Worm (Caenorhabditis elegans) whole organism, L2 larva: ENCODE measurements around the gene clec-232.
A peak's percentile ranks its signal among the peaks of the same experiment; 100 is the strongest.

ENCODE experiments used
- C34F6.9 ChIP-seq: fragments of 150-350 bp; optimal IDR thresholded peaks from 2 replicates; lab custom pipeline; 2014; ENCODE audit warnings: missing biosample characterization, missing genetic modification characterization
- R02D3.7 ChIP-seq: fragments of 150-350 bp; optimal IDR thresholded peaks from 2 replicates; lab custom pipeline; 2014; ENCODE audit warnings: missing biosample characterization, missing genetic modification characterization
- Y55F3AM.14 ChIP-seq: fragments of 200-800 bp; sonication (Bioruptor generic); optimal IDR thresholded peaks from 2 replicates; lab custom pipeline; 2018; ENCODE audit warnings: mild to moderate bottlenecking, missing genetic modification characterization, missing compliant biosample characterization
- ZK546.5 ChIP-seq: sonication (generic microtip); optimal IDR thresholded peaks from 2 replicates; lab custom pipeline; 2017; ENCODE audit warnings: missing biosample characterization, missing genetic modification characterization
- alr-1 ChIP-seq: fragments of 150-350 bp; optimal IDR thresholded peaks from 2 replicates; lab custom pipeline; 2014; ENCODE audit warnings: missing biosample characterization, missing genetic modification characterization
- aly-2 ChIP-seq: fragments of 150-350 bp; optimal IDR thresholded peaks from 2 replicates; lab custom pipeline; 2014; ENCODE audit warnings: missing biosample characterization, missing genetic modification characterization
- ama-1 ChIP-seq: fragments of 150-350 bp; optimal IDR thresholded peaks from 2 replicates; lab custom pipeline; 2018; ENCODE audit warnings: inconsistent platforms
- ceh-16 ChIP-seq: fragments of 150-350 bp; optimal IDR thresholded peaks from 2 replicates; lab custom pipeline; 2014; ENCODE audit warnings: missing biosample characterization, missing genetic modification characterization
- egl-27 ChIP-seq: sonication (generic microtip); optimal IDR thresholded peaks from 3 replicates; lab custom pipeline; 2017; ENCODE audit warnings: missing biosample characterization, missing genetic modification reagents, missing genetic modification characterization
- elt-1 ChIP-seq: fragments of 150-350 bp; optimal IDR thresholded peaks from 2 replicates; lab custom pipeline; 2014; ENCODE audit warnings: missing biosample characterization, missing genetic modification characterization
- elt-3 ChIP-seq: sonication (generic microtip); optimal IDR thresholded peaks from 2 replicates; lab custom pipeline; 2017; ENCODE audit warnings: missing biosample characterization, missing genetic modification characterization
- fos-1 ChIP-seq: fragments of 150-350 bp; optimal IDR thresholded peaks from 2 replicates; lab custom pipeline; 2014; ENCODE audit warnings: missing biosample characterization, missing genetic modification characterization
- lin-13 ChIP-seq: fragments of 150-350 bp; optimal IDR thresholded peaks from 2 replicates; lab custom pipeline; 2014; ENCODE audit warnings: missing biosample characterization, missing genetic modification reagents, missing genetic modification characterization
- lin-39 ChIP-seq: fragments of 150-350 bp; optimal IDR thresholded peaks from 2 replicates; lab custom pipeline; 2014; ENCODE audit warnings: missing biosample characterization, missing genetic modification reagents, missing genetic modification characterization
- lsy-2 ChIP-seq, 2 experiments: fragments of 150-350 bp in 1 of 2; sonication (generic microtip) in 1 of 2; optimal IDR thresholded peaks; 2 replicates each; lab custom pipeline; 2014 to 2017; ENCODE audit warnings: missing biosample characterization in 2 of 2, missing genetic modification characterization in 2 of 2
- mab-5 ChIP-seq: fragments of 150-350 bp; optimal IDR thresholded peaks from 2 replicates; lab custom pipeline; 2014; ENCODE audit warnings: missing biosample characterization, missing genetic modification characterization
- mbf-1 ChIP-seq: sonication (generic microtip); optimal IDR thresholded peaks from 2 replicates; lab custom pipeline; 2017; ENCODE audit warnings: missing biosample characterization, missing genetic modification characterization
- mdl-1 ChIP-seq, 2 experiments: fragments of 150-350 bp in 1 of 2; sonication (generic microtip) in 1 of 2; optimal IDR thresholded peaks; 2 replicates each; lab custom pipeline; 2017; ENCODE audit warnings: missing biosample characterization in 2 of 2, missing genetic modification characterization in 2 of 2
- nhr-10 ChIP-seq: sonication (generic microtip); optimal IDR thresholded peaks from 2 replicates; lab custom pipeline; 2017; ENCODE audit warnings: missing biosample characterization, missing genetic modification characterization
- nhr-11 ChIP-seq: fragments of 150-350 bp; optimal IDR thresholded peaks from 2 replicates; lab custom pipeline; 2014; ENCODE audit warnings: missing biosample characterization, missing genetic modification characterization
- nhr-12 ChIP-seq: fragments of 150-350 bp; optimal IDR thresholded peaks from 2 replicates; lab custom pipeline; 2014; ENCODE audit warnings: missing biosample characterization, missing genetic modification characterization
- nhr-129 ChIP-seq: fragments of 150-350 bp; optimal IDR thresholded peaks from 2 replicates; lab custom pipeline; 2014; ENCODE audit warnings: missing biosample characterization, missing genetic modification characterization
- nhr-6 ChIP-seq: fragments of 150-350 bp; optimal IDR thresholded peaks from 2 replicates; lab custom pipeline; 2014; ENCODE audit warnings: missing biosample characterization, missing genetic modification characterization
- nhr-77 ChIP-seq: fragments of 150-350 bp; optimal IDR thresholded peaks from 2 replicates; lab custom pipeline; 2014; ENCODE audit warnings: missing biosample characterization, missing genetic modification characterization
- sem-4 ChIP-seq: fragments of 150-350 bp; optimal IDR thresholded peaks from 2 replicates; lab custom pipeline; 2014; ENCODE audit warnings: missing biosample characterization, missing genetic modification reagents, missing genetic modification characterization
- skn-1 ChIP-seq: sonication (generic microtip); optimal IDR thresholded peaks from 2 replicates; lab custom pipeline; 2017; ENCODE audit warnings: missing biosample characterization, missing genetic modification characterization
- sma-3 ChIP-seq: sonication (generic microtip); optimal IDR thresholded peaks from 2 replicates; lab custom pipeline; 2016; ENCODE audit warnings: missing genetic modification reagents, missing genetic modification characterization, missing compliant biosample characterization
- sma-9 ChIP-seq, 2 experiments: fragments of 150-350 bp in 1 of 2; sonication (generic microtip) in 1 of 2; optimal IDR thresholded peaks; 2 replicates each; lab custom pipeline; 2014 to 2016; ENCODE audit warnings: missing genetic modification characterization in 2 of 2, mild to moderate bottlenecking in 1 of 2, missing biosample characterization in 1 of 2, missing compliant biosample characterization in 1 of 2, missing genetic modification reagents in 1 of 2, moderate library complexity in 1 of 2
- unc-39 ChIP-seq: fragments of 150-350 bp; optimal IDR thresholded peaks from 2 replicates; lab custom pipeline; 2014; ENCODE audit warnings: missing biosample characterization, missing genetic modification characterization
- unc-62 ChIP-seq: fragments of 150-350 bp; optimal IDR thresholded peaks from 2 replicates; lab custom pipeline; 2014; ENCODE audit warnings: missing biosample characterization, missing genetic modification reagents, missing genetic modification characterization
- zag-1 ChIP-seq: fragments of 150-350 bp; optimal IDR thresholded peaks from 2 replicates; lab custom pipeline; 2014; ENCODE audit warnings: missing biosample characterization, missing genetic modification characterization
- ztf-1 ChIP-seq: fragments of 200-800 bp; sonication (Bioruptor generic); conservative IDR thresholded peaks from 2 replicates; pipeline ENCODE4 v1.3.6; 2022; ENCODE audit warnings: missing genetic modification characterization, missing compliant biosample characterization
- ztf-11 ChIP-seq: sonication (generic microtip); optimal IDR thresholded peaks from 2 replicates; lab custom pipeline; 2017; ENCODE audit warnings: missing biosample characterization, missing genetic modification characterization

The clec-232 gene

ce11 chrV:15950903-15951302 lies 25.0 kb upstream of the clec-232 start, which contains the start of gene srw-59:
srw-59 (minus strand) TSS chrV:15951003.
- TF ChIP-seq lin-39 (tag; lab: Kevin White, UChicago) (no peak), alr-1 (tag; lab: Kevin White, UChicago) (no peak), nhr-6 (tag; lab: Kevin White, UChicago) (no peak), nhr-11 (tag; lab: Kevin White, UChicago) (no peak)

DNA sequence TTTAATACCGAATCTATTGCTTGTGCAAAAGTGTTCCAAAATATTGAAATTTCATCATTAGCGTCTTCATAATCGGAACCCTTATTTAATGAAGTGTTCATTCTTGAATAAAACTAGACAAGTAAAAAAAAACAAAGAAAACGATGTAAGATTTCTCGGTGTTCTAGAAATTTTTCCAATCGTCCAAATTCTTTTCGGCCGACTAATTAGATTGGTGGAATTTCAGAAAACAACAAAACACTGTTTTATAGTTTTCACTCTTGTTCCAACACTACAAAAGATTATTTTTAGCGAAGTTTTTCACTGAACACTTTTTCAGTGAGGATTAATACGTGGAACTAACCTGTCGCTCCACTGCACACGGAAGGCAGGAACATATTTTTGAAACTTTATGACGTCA lies 23.2 kb upstream of the clec-232 start, which contains the start of gene srw-56:
Gene srw-56 (minus strand): TSS at position 101 of the 400 bp plus-strand sequence.
- TF ChIP-seq ztf-11 (tag; lab: Kevin White, UChicago) = no peak
- no peak for TF ChIP-seq elt-3
- no peak for TF ChIP-seq alr-1 (tag; lab: Kevin White, UChicago)
- TF ChIP-seq Y55F3AM.14 (GFP tag; lab: Kevin White, UChicago) = no peak
- TF ChIP-seq skn-1 = no peak

DNA sequence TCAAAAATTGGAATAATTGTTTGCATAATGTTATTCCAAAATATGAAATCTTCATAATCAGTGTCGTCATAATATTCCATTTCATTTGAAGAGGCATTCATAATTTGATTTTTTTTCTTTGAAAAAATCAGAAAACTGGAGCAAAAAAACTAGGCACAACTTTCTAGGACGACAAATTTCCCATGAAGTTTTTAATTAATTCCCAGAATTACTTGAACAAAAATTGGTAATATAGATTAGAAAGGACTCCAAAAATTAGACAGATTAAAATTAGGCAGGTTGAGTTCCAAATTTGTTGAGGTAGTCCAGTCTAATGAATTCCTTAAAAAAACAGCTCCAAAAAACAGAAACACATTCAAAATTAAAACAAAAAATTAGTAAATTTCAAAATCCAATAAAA lies 21.0 kb upstream of the clec-232 start, which contains the start of gene srw-57:
Gene srw-57 (minus strand): TSS at position 101 of the 400 bp plus-strand sequence.
- TF ChIP-seq elt-1 = no peak
- no peak for TF ChIP-seq ZK546.5
- no peak for TF ChIP-seq nhr-129
- no peak for TF ChIP-seq nhr-77 (tag; lab: Kevin White, UChicago)
- TF ChIP-seq zag-1 (tag; lab: Kevin White, UChicago) = no peak
- TF ChIP-seq nhr-10 = no peak
- TF ChIP-seq R02D3.7 (tag; lab: Kevin White, UChicago) = no peak
- TF ChIP-seq skn-1 = no peak
- TF ChIP-seq nhr-11 (tag; lab: Kevin White, UChicago) = no peak
- TF ChIP-seq elt-3 = no peak
- no peak for TF ChIP-seq lsy-2 (tag; optimal IDR thresholded peaks at IDR 0.05; lab: Kevin White, UChicago)
- no peak for TF ChIP-seq ceh-16
- no peak for TF ChIP-seq mab-5
- no peak for TF ChIP-seq unc-62 (GFP tag; lab: Kevin White, UChicago)
- TF ChIP-seq mdl-1 (tag; optimal IDR thresholded peaks at IDR 0.05; lab: Kevin White, UChicago) = no peak
- TF ChIP-seq ama-1 = no peak

- no peak for TF ChIP-seq ztf-1 (GFP tag; lab: Robert Waterston, UW)
- no peak for TF ChIP-seq C34F6.9 (tag; lab: Kevin White, UChicago)
- no peak for TF ChIP-seq ceh-16
- TF ChIP-seq ztf-11 (tag; lab: Kevin White, UChicago) = no peak
- no peak for TF ChIP-seq nhr-12 (tag; lab: Kevin White, UChicago)
These were observed 20.4 kb upstream of the clec-232 start, which contains the start of gene srh-186 for ce11 chrV:15955497-15955896. srh-186 (plus strand) TSS chrV:15955797.

- TF ChIP-seq unc-39 (tag; lab: Kevin White, UChicago) = no peak
- TF ChIP-seq ztf-11 (tag; lab: Kevin White, UChicago) = no peak
- no peak for TF ChIP-seq ztf-1 (GFP tag; lab: Robert Waterston, UW)
- TF ChIP-seq sma-3 = no peak
- no peak for TF ChIP-seq elt-1
- TF ChIP-seq egl-27 (tag; lab: Kevin White, UChicago) = no peak
- TF ChIP-seq C34F6.9 (tag; lab: Kevin White, UChicago) = no peak
- TF ChIP-seq lin-13 = no peak
- TF ChIP-seq nhr-10 = no peak
- TF ChIP-seq lin-39 (tag; lab: Kevin White, UChicago) = no peak
- no peak for TF ChIP-seq ceh-16
- TF ChIP-seq nhr-11 (tag; lab: Kevin White, UChicago) = no peak
These were observed 18.8 kb upstream of the clec-232 start, which contains the start of gene F36G9.3 for ce11 chrV:15957098-15957497. F36G9.3 (plus strand) TSS chrV:15957398.

- TF ChIP-seq nhr-12 (tag; lab: Kevin White, UChicago) (no peak), nhr-77 (tag; lab: Kevin White, UChicago) (no peak), aly-2 (tag; lab: Kevin White, UChicago) (no peak), fos-1 (no peak), sma-9 (GFP tag; optimal IDR thresholded peaks at IDR 0.05; lab: Kevin White, UChicago) (peak; percentile 43), sma-9 (tag; optimal IDR thresholded peaks at IDR 0.05; lab: Kevin White, UChicago) (no peak), sem-4 (tag; lab: Kevin White, UChicago) (no peak), mbf-1 (no peak), C34F6.9 (tag; lab: Kevin White, UChicago) (peak; percentile 18)
These were observed 16.5 kb upstream of the clec-232 start for ce11 chrV:15959456-15959855.
